Fruit fly (Drosophila melanogaster) whole organism, embryonic: ENCODE results near the gene CG31161.
A peak's percentile ranks its signal among the peaks of the same experiment; 100 is the strongest.

ENCODE experiments used
- CG10267 ChIP-seq: fragments of 200-800 bp; sonication (Bioruptor generic); optimal IDR thresholded peaks from 2 replicates; lab custom pipeline; 2018; ENCODE audit warnings: missing biosample characterization, mild to moderate bottlenecking, missing genetic modification characterization, moderate library complexity
- CG11696 ChIP-seq: fragments of 200-800 bp; sonication (Bioruptor generic); IDR thresholded peaks from 2 replicates; pipeline ENCODE4 v1.3.6; 2022; ENCODE audit warnings: missing biosample characterization, missing genetic modification characterization
- CG12071 ChIP-seq: fragments of 200-800 bp; sonication (Bioruptor generic); optimal IDR thresholded peaks from 3 replicates; lab custom pipeline; 2018; ENCODE audit warnings: missing biosample characterization, mild to moderate bottlenecking, missing genetic modification characterization
- CG12659 ChIP-seq: fragments of 200-800 bp; sonication (Bioruptor generic); optimal IDR thresholded peaks from 3 replicates; lab custom pipeline; 2017; ENCODE audit warnings: mild to moderate bottlenecking, missing biosample characterization, missing genetic modification reagents, missing genetic modification characterization
- CG14014 ChIP-seq: fragments of 200-800 bp; sonication (Bioruptor generic); IDR thresholded peaks from 2 replicates; pipeline ENCODE4 v1.3.6; 2022; ENCODE audit warnings: missing biosample characterization, missing genetic modification characterization
- CG17328 ChIP-seq: fragments of 200-800 bp; sonication (Bioruptor generic); IDR thresholded peaks from 2 replicates; pipeline ENCODE4 v1.3.6; 2022; ENCODE audit warnings: missing biosample characterization, missing genetic modification characterization
- CG17359 ChIP-seq: fragments of 200-800 bp; sonication (Bioruptor generic); optimal IDR thresholded peaks from 3 replicates; lab custom pipeline; 2018; ENCODE audit warnings: missing biosample characterization, mild to moderate bottlenecking, missing genetic modification characterization, moderate library complexity
- CG17612 ChIP-seq: fragments of 200-800 bp; sonication (Bioruptor generic); IDR thresholded peaks from 2 replicates; pipeline ENCODE4 v1.3.6; 2022; ENCODE audit warnings: missing biosample characterization, missing genetic modification characterization
- CG18764 ChIP-seq: fragments of 200-800 bp; sonication (Bioruptor generic); optimal IDR thresholded peaks from 3 replicates; lab custom pipeline; 2016; ENCODE audit warnings: missing biosample characterization, missing genetic modification characterization
- CG2129 ChIP-seq: fragments of 200-800 bp; sonication (Bioruptor generic); IDR thresholded peaks from 2 replicates; pipeline ENCODE4 v1.3.6; 2022; ENCODE audit warnings: missing biosample characterization, missing genetic modification characterization; ENCODE audit not compliant: partially characterized antibody
- CG2889 ChIP-seq: fragments of 200-800 bp; sonication (Bioruptor generic); IDR thresholded peaks from 3 replicates; pipeline ENCODE4 v1.3.6; 2022; ENCODE audit warnings: missing biosample characterization, missing genetic modification characterization
- CG33557 ChIP-seq: fragments of 200-800 bp; sonication (Bioruptor generic); optimal IDR thresholded peaks from 2 replicates; lab custom pipeline; 2019; ENCODE audit warnings: missing biosample characterization, mild to moderate bottlenecking, missing genetic modification characterization, moderate library complexity
- CG34376 ChIP-seq: fragments of 200-800 bp; sonication (Bioruptor generic); optimal IDR thresholded peaks from 2 replicates; lab custom pipeline; 2018; ENCODE audit warnings: missing biosample characterization, mild to moderate bottlenecking, missing genetic modification characterization
- CG3838 ChIP-seq: fragments of 200-800 bp; sonication (Bioruptor generic); optimal IDR thresholded peaks from 3 replicates; lab custom pipeline; 2016; ENCODE audit warnings: missing biosample characterization, missing genetic modification characterization
- CG43689 ChIP-seq: fragments of 200-800 bp; sonication (Bioruptor generic); IDR thresholded peaks from 2 replicates; pipeline ENCODE4 v1.3.6; 2022; ENCODE audit warnings: missing biosample characterization, missing genetic modification characterization
- CG4707 ChIP-seq: fragments of 200-800 bp; sonication (Bioruptor generic); optimal IDR thresholded peaks from 2 replicates; lab custom pipeline; 2018; ENCODE audit warnings: missing biosample characterization, mild to moderate bottlenecking, missing genetic modification characterization, moderate library complexity
- CG5245 ChIP-seq: fragments of 200-800 bp; sonication (Bioruptor generic); optimal IDR thresholded peaks from 3 replicates; lab custom pipeline; 2016; ENCODE audit warnings: missing biosample characterization, missing genetic modification characterization
- CG9437 ChIP-seq: fragments of 200-800 bp; sonication (Bioruptor generic); optimal IDR thresholded peaks from 2 replicates; lab custom pipeline; 2018; ENCODE audit warnings: missing biosample characterization, mild to moderate bottlenecking, missing genetic modification characterization
- CG9876 ChIP-seq: fragments of 200-800 bp; sonication (Bioruptor generic); optimal IDR thresholded peaks from 2 replicates; lab custom pipeline; 2016; ENCODE audit warnings: missing biosample characterization, missing genetic modification characterization
- D19A ChIP-seq: fragments of 200-800 bp; optimal IDR thresholded peaks from 3 replicates; lab custom pipeline; 2019; ENCODE audit warnings: missing biosample characterization, mild to moderate bottlenecking, missing genetic modification characterization, moderate library complexity
- ERR ChIP-seq: fragments of 200-800 bp; sonication (Bioruptor generic); optimal IDR thresholded peaks from 2 replicates; lab custom pipeline; 2016; ENCODE audit warnings: missing biosample characterization, missing genetic modification characterization
- Elba2 ChIP-seq: fragments of 200-800 bp; sonication (Bioruptor generic); optimal IDR thresholded peaks from 3 replicates; lab custom pipeline; 2016; ENCODE audit warnings: missing biosample characterization, missing genetic modification characterization
- Gug ChIP-seq: fragments of 200-800 bp; sonication (Bioruptor generic); IDR thresholded peaks from 4 replicates; pipeline ENCODE4 v1.3.6; 2022; ENCODE audit warnings: missing biosample characterization, missing genetic modification characterization
- H15 ChIP-seq: fragments of 200-800 bp; sonication (Bioruptor generic); IDR thresholded peaks from 3 replicates; pipeline ENCODE4 v1.3.6; 2022; ENCODE audit warnings: missing biosample characterization, missing genetic modification characterization
- Lim3 ChIP-seq: fragments of 200-800 bp; sonication (Bioruptor generic); IDR thresholded peaks from 2 replicates; pipeline ENCODE4 v1.3.6; 2022; ENCODE audit warnings: missing biosample characterization, missing genetic modification characterization
- Oli ChIP-seq: fragments of 200-800 bp; sonication (Bioruptor generic); optimal IDR thresholded peaks from 2 replicates; lab custom pipeline; 2018; ENCODE audit warnings: missing biosample characterization, mild to moderate bottlenecking, missing genetic modification characterization, moderate library complexity
- Poxn ChIP-seq: fragments of 200-800 bp; sonication (Bioruptor generic); IDR thresholded peaks from 2 replicates; pipeline ENCODE4 v1.3.6; 2022; ENCODE audit warnings: missing biosample characterization, missing genetic modification characterization
- Scr ChIP-seq: fragments of 200-800 bp; sonication (Bioruptor generic); IDR thresholded peaks from 2 replicates; pipeline ENCODE4 v1.3.6; 2022; ENCODE audit warnings: missing biosample characterization, missing genetic modification characterization; ENCODE audit not compliant: partially characterized antibody
- Six4 ChIP-seq: fragments of 200-800 bp; sonication (Bioruptor generic); optimal IDR thresholded peaks from 2 replicates; lab custom pipeline; 2016; ENCODE audit warnings: missing biosample characterization, missing genetic modification characterization
- Sox100B ChIP-seq: fragments of 200-800 bp; sonication (Bioruptor generic); optimal IDR thresholded peaks from 3 replicates; lab custom pipeline; 2018; ENCODE audit warnings: missing biosample characterization, mild to moderate bottlenecking, missing genetic modification characterization
- Sry-δ ChIP-seq: fragments of 200-800 bp; sonication (Bioruptor generic); optimal IDR thresholded peaks from 2 replicates; lab custom pipeline; 2016; ENCODE audit warnings: missing biosample characterization, missing genetic modification characterization
- abd-A ChIP-seq: fragments of 200-800 bp; sonication (Bioruptor generic); optimal IDR thresholded peaks from 3 replicates; lab custom pipeline; 2019; ENCODE audit warnings: missing biosample characterization, mild to moderate bottlenecking, missing genetic modification characterization, moderate library complexity
- ase ChIP-seq: fragments of 200-800 bp; sonication (Bioruptor generic); IDR thresholded peaks from 3 replicates; pipeline ENCODE4 v1.3.6; 2022; ENCODE audit warnings: missing biosample characterization, missing genetic modification characterization
- az2 ChIP-seq: fragments of 200-800 bp; sonication (Bioruptor generic); optimal IDR thresholded peaks from 3 replicates; lab custom pipeline; 2016; ENCODE audit warnings: missing biosample characterization, missing genetic modification characterization
- dimm ChIP-seq: fragments of 200-800 bp; sonication (Bioruptor generic); IDR thresholded peaks from 2 replicates; pipeline ENCODE4 v1.3.6; 2022; ENCODE audit warnings: missing biosample characterization, missing genetic modification characterization
- exex ChIP-seq: fragments of 200-800 bp; sonication (Bioruptor generic); optimal IDR thresholded peaks from 4 replicates; lab custom pipeline; 2018; ENCODE audit warnings: missing biosample characterization, mild to moderate bottlenecking, missing genetic modification characterization, moderate library complexity
- ham ChIP-seq: fragments of 200-800 bp; sonication (Bioruptor generic); IDR thresholded peaks from 2 replicates; pipeline ENCODE4 v1.3.6; 2022; ENCODE audit warnings: missing biosample characterization, missing genetic modification characterization
- lilli ChIP-seq: fragments of 200-800 bp; sonication (Bioruptor generic); optimal IDR thresholded peaks from 3 replicates; lab custom pipeline; 2016; ENCODE audit warnings: missing biosample characterization, missing genetic modification characterization
- lmd ChIP-seq: fragments of 200-800 bp; sonication (Bioruptor generic); IDR thresholded peaks from 2 replicates; pipeline ENCODE4 v1.3.6; 2022; ENCODE audit warnings: missing biosample characterization, missing genetic modification characterization
- lov ChIP-seq, 2 experiments: fragments of 200-800 bp in 1 of 2; fragments of >200 bp in 1 of 2; sonication (Bioruptor generic) in 1 of 2; IDR thresholded peaks in 1 of 2; optimal IDR thresholded peaks in 1 of 2; 2 replicates in 1 of 2; 3 replicates in 1 of 2; pipeline versions ENCODE4 v1.3.6 to Lab custom; 2017 to 2022; ENCODE audit warnings: missing biosample characterization in 1 of 2, missing genetic modification characterization in 1 of 2
- luna ChIP-seq: fragments of 200-800 bp; sonication (Bioruptor generic); optimal IDR thresholded peaks from 2 replicates; lab custom pipeline; 2016; ENCODE audit warnings: missing biosample characterization, missing genetic modification characterization
- mld ChIP-seq: fragments of 200-800 bp; sonication (Bioruptor generic); IDR thresholded peaks from 3 replicates; pipeline ENCODE4 v1.3.6; 2022; ENCODE audit warnings: missing biosample characterization, missing genetic modification characterization; ENCODE audit not compliant: partially characterized antibody
- nau ChIP-seq: fragments of 200-800 bp; sonication (Bioruptor generic); optimal IDR thresholded peaks from 3 replicates; lab custom pipeline; 2017; ENCODE audit warnings: missing biosample characterization, mild to moderate bottlenecking, missing genetic modification characterization, missing genetic modification reagents
- pho ChIP-seq: fragments of 200-800 bp; sonication (Bioruptor generic); optimal IDR thresholded peaks from 2 replicates; lab custom pipeline; 2016; ENCODE audit warnings: missing biosample characterization, missing genetic modification characterization
- pita ChIP-seq: fragments of 200-800 bp; sonication (Bioruptor generic); optimal IDR thresholded peaks from 2 replicates; lab custom pipeline; 2017; ENCODE audit warnings: missing biosample characterization, mild to moderate bottlenecking, missing genetic modification characterization
- pnt ChIP-seq: fragments of 200-800 bp; sonication (Bioruptor generic); optimal IDR thresholded peaks from 3 replicates; lab custom pipeline; 2016; ENCODE audit warnings: missing biosample characterization, missing genetic modification characterization
- salm ChIP-seq: fragments of 200-800 bp; sonication (Bioruptor generic); optimal IDR thresholded peaks from 2 replicates; lab custom pipeline; 2018; ENCODE audit warnings: missing biosample characterization, mild to moderate bottlenecking, missing genetic modification characterization
- sima ChIP-seq: fragments of 200-800 bp; sonication (Bioruptor generic); optimal IDR thresholded peaks from 2 replicates; lab custom pipeline; 2016; ENCODE audit warnings: missing biosample characterization, missing genetic modification characterization
- sisA ChIP-seq: fragments of 200-800 bp; sonication (Bioruptor generic); IDR thresholded peaks from 2 replicates; pipeline ENCODE4 v1.3.6; 2022; ENCODE audit warnings: missing biosample characterization, missing genetic modification characterization
- so ChIP-seq: fragments of 200-800 bp; sonication (Bioruptor generic); IDR thresholded peaks from 3 replicates; pipeline ENCODE4 v1.3.6; 2022; ENCODE audit warnings: missing biosample characterization, missing genetic modification characterization
- tin ChIP-seq: fragments of 200-800 bp; sonication (Bioruptor generic); optimal IDR thresholded peaks from 3 replicates; lab custom pipeline; 2016; ENCODE audit warnings: missing biosample characterization, missing genetic modification characterization

The CG31161 gene

dm6 chr3R:22587419-22587963, 28.8 kb upstream of the CG31161 start, which contains the start of gene Efa6:
TSS of gene Efa6 (plus strand) at chr3R:22587755.
- TF ChIP-seq ERR (GFP tag; lab: Kevin White, UChicago) (peak; percentile 26), pnt (no peak), abd-A (tag; lab: Kevin White, UChicago) (peak; percentile 76), Sox100B (GFP tag; lab: Kevin White, UChicago) (no peak), pho (GFP tag; lab: Kevin White, UChicago) (no peak), salm (tag; lab: Kevin White, UChicago) (no peak), lmd (GFP tag; lab: Robert Waterston, UW) (peak; percentile 44), CG33557 (GFP tag; lab: Kevin White, UChicago) (no peak), CG17612 (GFP tag; lab: Robert Waterston, UW) (no peak), mld (GFP tag; lab: Robert Waterston, UW) (peak; percentile 86; the same call in 2 of the 3 replicates), CG34376 (peak; percentile 65), az2 (GFP tag; lab: Kevin White, UChicago) (peak; percentile 26), Oli (tag; lab: Kevin White, UChicago) (peak; percentile 11), exex (tag; lab: Kevin White, UChicago) (peak; percentile 48), ase (GFP tag; lab: Robert Waterston, UW) (no peak), Six4 (GFP tag; lab: Kevin White, UChicago) (no peak), CG11696 (GFP tag; lab: Robert Waterston, UW) (no peak), Scr (GFP tag; lab: Robert Waterston, UW) (peak; percentile 97), CG9876 (no peak), CG17328 (GFP tag; lab: Robert Waterston, UW) (no peak), lov (optimal IDR thresholded peaks at IDR 0.05; lab: Kevin White, UChicago) (no peak), lov (GFP tag; IDR thresholded peaks at IDR 0.05; lab: Robert Waterston, UW) (no peak), CG10267 (peak; percentile 99), tin (GFP tag; lab: Kevin White, UChicago) (peak; percentile 54), luna (no peak), CG12071 (GFP tag; lab: Kevin White, UChicago) (no peak), H15 (GFP tag; lab: Robert Waterston, UW) (no peak), CG18764 (GFP tag; lab: Kevin White, UChicago) (peak; percentile 47), sima (no peak), nau (GFP tag; lab: Kevin White, UChicago) (no peak), so (GFP tag; lab: Robert Waterston, UW) (no peak), pita (GFP tag; lab: Kevin White, UChicago) (no peak), CG3838 (GFP tag; lab: Kevin White, UChicago) (no peak), CG9437 (peak; percentile 18), D19A (tag; lab: Kevin White, UChicago) (peak; percentile 16), Poxn (GFP tag; lab: Robert Waterston, UW) (no peak), CG4707 (GFP tag; lab: Kevin White, UChicago) (no peak), ham (GFP tag; lab: Robert Waterston, UW) (no peak), CG12659 (GFP tag; lab: Kevin White, UChicago) (peak; percentile 90), sisA (no peak), Elba2 (peak; percentile 17), CG43689 (GFP tag; lab: Robert Waterston, UW) (no peak), lilli (peak; percentile 62), Lim3 (GFP tag; lab: Robert Waterston, UW) (no peak), Gug (no peak), dimm (GFP tag; lab: Robert Waterston, UW) (no peak), CG17359 (peak; percentile 24), CG14014 (GFP tag; lab: Robert Waterston, UW) (no peak), Sry-δ (GFP tag; lab: Kevin White, UChicago) (peak; percentile 93), CG2129 (peak; percentile 94), CG5245 (no peak), CG2889 (GFP tag; lab: Robert Waterston, UW) (no peak)
